Worm (Caenorhabditis elegans) whole organism, midembryonic: Measurements from ENCODE around the gene tni-3.

ENCODE experiments used
- cog-1 ChIP-seq: sonication (generic microtip); optimal IDR thresholded peaks from 2 replicates; lab custom pipeline; 2016; ENCODE audit warnings: missing genetic modification characterization, missing compliant biosample characterization
- flt-1 ChIP-seq: fragments of 200-800 bp; sonication (Bioruptor generic); IDR thresholded peaks from 2 replicates; pipeline ENCODE4 v1.3.6; 2022; ENCODE audit warnings: missing genetic modification characterization, missing compliant biosample characterization
- ref-1 ChIP-seq: fragments of 200-800 bp; sonication (Bioruptor generic); conservative IDR thresholded peaks from 2 replicates; pipeline ENCODE4 v1.3.6; 2022; ENCODE audit warnings: missing genetic modification reagents, missing genetic modification characterization, missing compliant biosample characterization
- tab-1 ChIP-seq: fragments of 200-800 bp; sonication (Bioruptor generic); IDR thresholded peaks from 2 replicates; pipeline ENCODE4 v1.3.6; 2022; ENCODE audit warnings: missing genetic modification characterization, missing compliant biosample characterization
- ztf-23 ChIP-seq: fragments of 200-800 bp; sonication (Bioruptor generic); IDR thresholded peaks from 2 replicates; pipeline ENCODE4 v1.3.6; 2022; ENCODE audit warnings: missing genetic modification reagents, missing genetic modification characterization, missing compliant biosample characterization
- ztf-29 ChIP-seq: fragments of 200-800 bp; sonication (Bioruptor generic); IDR thresholded peaks from 2 replicates; pipeline ENCODE4 v1.3.6; 2022; ENCODE audit warnings: missing genetic modification reagents, missing genetic modification characterization, missing compliant biosample characterization

ce11 chrV:16811841-16812240 lies 23.1 kb downstream of the tni-3 start:
- TF ChIP-seq ztf-23, result no peak
- TF ChIP-seq flt-1 (GFP tag; lab: Robert Waterston, UW), result no peak
- no peak for TF ChIP-seq cog-1 (tag; lab: Kevin White, UChicago)
- no peak for TF ChIP-seq ref-1 (GFP tag; lab: Robert Waterston, UW)
- TF ChIP-seq ztf-29 (GFP tag; lab: Robert Waterston, UW), result no peak
- no peak for TF ChIP-seq tab-1 (GFP tag; lab: Robert Waterston, UW)
